Worm (Caenorhabditis elegans) whole organism, L4 larva: Measurements from ENCODE around the gene nkcc-1.

Experiments
- fos-1 ChIP-seq: fragments of 150-350 bp; optimal IDR thresholded peaks from 2 replicates; lab custom pipeline; 2014; ENCODE audit warnings: missing biosample characterization, missing genetic modification characterization
- lin-13 ChIP-seq: fragments of 150-350 bp; optimal IDR thresholded peaks from 2 replicates; lab custom pipeline; 2014; ENCODE audit warnings: missing biosample characterization, missing genetic modification reagents, missing genetic modification characterization
- nhr-11 ChIP-seq: fragments of 150-350 bp; optimal IDR thresholded peaks from 2 replicates; lab custom pipeline; 2014; ENCODE audit warnings: missing biosample characterization, missing genetic modification characterization
- tra-1 ChIP-seq: fragments of 200-800 bp; sonication (Bioruptor generic); IDR thresholded peaks from 2 replicates; pipeline ENCODE4 v1.3.6; 2022; ENCODE audit warnings: missing genetic modification reagents, missing genetic modification characterization, missing compliant biosample characterization

ce11 chrIV:14153261-14153660 is 29.4 kb upstream of the nkcc-1 start, which contains the start of gene oac-38:
- TF ChIP-seq lin-13 (GFP tag; lab: Kevin White, UChicago) = no peak
- TF ChIP-seq nhr-11 = no peak
- no peak for TF ChIP-seq fos-1 (tag; lab: Kevin White, UChicago)
- TF ChIP-seq tra-1 (GFP tag; lab: Robert Waterston, UW) = no peak
